Fruit fly (Drosophila melanogaster) whole organism, embryonic: Measurements from ENCODE around the gene PLCXD.

Source experiments
- BEAF-32 ChIP-seq: fragments of 200-800 bp; sonication (Bioruptor generic); optimal IDR thresholded peaks from 3 replicates; lab custom pipeline; 2017; ENCODE audit warnings: missing biosample characterization, missing genetic modification characterization, mild to moderate bottlenecking, moderate library complexity, missing genetic modification reagents
- CG10565 ChIP-seq: fragments of 200-800 bp; sonication (Bioruptor generic); optimal IDR thresholded peaks from 3 replicates; lab custom pipeline; 2016; ENCODE audit warnings: missing biosample characterization, mild to moderate bottlenecking, missing genetic modification characterization
- CG10979 ChIP-seq: fragments of 200-800 bp; sonication (Bioruptor generic); optimal IDR thresholded peaks from 2 replicates; lab custom pipeline; 2018; ENCODE audit warnings: missing biosample characterization, mild to moderate bottlenecking, missing genetic modification characterization, moderate library complexity
- CG11398 ChIP-seq: fragments of 200-800 bp; sonication (Bioruptor generic); optimal IDR thresholded peaks from 2 replicates; lab custom pipeline; 2016; ENCODE audit warnings: missing biosample characterization, missing genetic modification characterization
- CG11695 ChIP-seq: fragments of 200-800 bp; sonication (Bioruptor generic); IDR thresholded peaks from 3 replicates; pipeline ENCODE4 v1.3.6; 2022; ENCODE audit warnings: missing biosample characterization, missing genetic modification characterization
- CG13287 ChIP-seq: fragments of 200-800 bp; sonication (Bioruptor generic); IDR thresholded peaks from 2 replicates; pipeline ENCODE4 v1.3.6; 2022; ENCODE audit warnings: missing biosample characterization, missing genetic modification characterization; ENCODE audit not compliant: partially characterized antibody
- CG15696 ChIP-seq: fragments of 200-800 bp; sonication (Bioruptor generic); optimal IDR thresholded peaks from 2 replicates; lab custom pipeline; 2019; ENCODE audit warnings: missing biosample characterization, mild to moderate bottlenecking, missing genetic modification characterization, moderate library complexity
- CG17186 ChIP-seq: fragments of 200-800 bp; sonication (Bioruptor generic); optimal IDR thresholded peaks from 3 replicates; lab custom pipeline; 2017; ENCODE audit warnings: missing biosample characterization, missing genetic modification reagents, missing genetic modification characterization
- CG18764 ChIP-seq: fragments of 200-800 bp; sonication (Bioruptor generic); optimal IDR thresholded peaks from 3 replicates; lab custom pipeline; 2016; ENCODE audit warnings: missing biosample characterization, missing genetic modification characterization
- CG30020 ChIP-seq: fragments of 200-800 bp; optimal IDR thresholded peaks from 2 replicates; lab custom pipeline; 2019; ENCODE audit warnings: missing biosample characterization, mild to moderate bottlenecking, missing genetic modification characterization, moderate library complexity
- CG3281 ChIP-seq: fragments of 200-800 bp; sonication (Bioruptor generic); optimal IDR thresholded peaks from 3 replicates; lab custom pipeline; 2017; ENCODE audit warnings: missing biosample characterization, mild to moderate bottlenecking, missing genetic modification characterization
- CG34376 ChIP-seq: fragments of 200-800 bp; sonication (Bioruptor generic); optimal IDR thresholded peaks from 2 replicates; lab custom pipeline; 2018; ENCODE audit warnings: missing biosample characterization, mild to moderate bottlenecking, missing genetic modification characterization
- CG3995 ChIP-seq: fragments of 200-800 bp; sonication (Bioruptor generic); optimal IDR thresholded peaks from 3 replicates; lab custom pipeline; 2016; ENCODE audit warnings: missing biosample characterization, missing genetic modification characterization
- CG4282 ChIP-seq: fragments of 200-800 bp; sonication (Bioruptor generic); optimal IDR thresholded peaks from 2 replicates; lab custom pipeline; 2016; ENCODE audit warnings: missing biosample characterization, missing genetic modification characterization
- CG4707 ChIP-seq: fragments of 200-800 bp; sonication (Bioruptor generic); optimal IDR thresholded peaks from 2 replicates; lab custom pipeline; 2018; ENCODE audit warnings: missing biosample characterization, mild to moderate bottlenecking, missing genetic modification characterization, moderate library complexity
- CG5245 ChIP-seq: fragments of 200-800 bp; sonication (Bioruptor generic); optimal IDR thresholded peaks from 3 replicates; lab custom pipeline; 2016; ENCODE audit warnings: missing biosample characterization, missing genetic modification characterization
- CG8388 ChIP-seq: fragments of 200-800 bp; sonication (Bioruptor generic); optimal IDR thresholded peaks from 2 replicates; lab custom pipeline; 2019; ENCODE audit warnings: missing biosample characterization, mild to moderate bottlenecking, missing genetic modification characterization, moderate library complexity
- CG9817 ChIP-seq: fragments of 200-800 bp; sonication (Bioruptor generic); optimal IDR thresholded peaks from 2 replicates; lab custom pipeline; 2018; ENCODE audit warnings: missing biosample characterization, mild to moderate bottlenecking, missing genetic modification characterization, moderate library complexity
- HLHmδ ChIP-seq: fragments of 200-800 bp; sonication (Bioruptor generic); optimal IDR thresholded peaks from 2 replicates; lab custom pipeline; 2018; ENCODE audit warnings: missing biosample characterization, mild to moderate bottlenecking, missing genetic modification characterization, moderate library complexity
- Hmx ChIP-seq: fragments of 200-800 bp; sonication (Bioruptor generic); optimal IDR thresholded peaks from 2 replicates; lab custom pipeline; 2016; ENCODE audit warnings: missing biosample characterization, missing genetic modification characterization
- Hr51 ChIP-seq, 2 experiments: fragments of 200-800 bp; sonication (Bioruptor generic); optimal IDR thresholded peaks; 2 replicates in 1 of 2; 3 replicates in 1 of 2; lab custom pipeline; 2016 to 2018; ENCODE audit warnings: missing biosample characterization in 2 of 2, missing genetic modification characterization in 2 of 2, mild to moderate bottlenecking in 1 of 2, moderate library complexity in 1 of 2
- Hsf ChIP-seq: fragments of 200-800 bp; sonication (Bioruptor generic); optimal IDR thresholded peaks from 3 replicates; lab custom pipeline; 2016; ENCODE audit warnings: missing biosample characterization, missing genetic modification characterization
- Mad ChIP-seq: fragments of 200-800 bp; sonication (Bioruptor generic); optimal IDR thresholded peaks from 2 replicates; lab custom pipeline; 2016; ENCODE audit warnings: missing biosample characterization, missing genetic modification characterization
- NC2β ChIP-seq: fragments of 200-800 bp; sonication (Bioruptor generic); optimal IDR thresholded peaks from 2 replicates; lab custom pipeline; 2016; ENCODE audit warnings: missing biosample characterization, missing genetic modification characterization
- PHDP ChIP-seq: fragments of 200-800 bp; sonication (Bioruptor generic); optimal IDR thresholded peaks from 3 replicates; lab custom pipeline; 2018; ENCODE audit warnings: missing biosample characterization, mild to moderate bottlenecking, missing genetic modification characterization, moderate library complexity
- ap ChIP-seq: fragments of 200-800 bp; sonication (Bioruptor generic); IDR thresholded peaks from 2 replicates; pipeline ENCODE4 v1.3.6; 2022; ENCODE audit warnings: missing biosample characterization, missing genetic modification characterization
- bab2 ChIP-seq: fragments of 200-800 bp; sonication (Bioruptor generic); optimal IDR thresholded peaks from 2 replicates; lab custom pipeline; 2016; ENCODE audit warnings: missing biosample characterization, missing genetic modification characterization
- chinmo ChIP-seq: fragments of 200-800 bp; sonication (Bioruptor generic); IDR thresholded peaks from 4 replicates; pipeline ENCODE4 v1.3.6; 2022; ENCODE audit warnings: missing biosample characterization, missing genetic modification characterization; ENCODE audit not compliant: partially characterized antibody
- crol ChIP-seq: fragments of 200-800 bp; sonication (Bioruptor generic); IDR thresholded peaks from 2 replicates; pipeline ENCODE4 v1.3.6; 2022; ENCODE audit warnings: missing biosample characterization, missing genetic modification characterization
- crp ChIP-seq, 2 experiments: fragments of 200-800 bp; sonication (Bioruptor generic); optimal IDR thresholded peaks; 2 replicates in 1 of 2; 3 replicates in 1 of 2; lab custom pipeline; 2017; ENCODE audit warnings: missing biosample characterization in 2 of 2, missing genetic modification characterization in 2 of 2, mild to moderate bottlenecking in 1 of 2, moderate library complexity in 1 of 2
- ems ChIP-seq: fragments of 200-800 bp; sonication (Bioruptor generic); optimal IDR thresholded peaks from 3 replicates; lab custom pipeline; 2016; ENCODE audit warnings: missing biosample characterization, missing genetic modification characterization
- gem ChIP-seq: fragments of 200-800 bp; sonication (Bioruptor generic); optimal IDR thresholded peaks from 2 replicates; lab custom pipeline; 2019; ENCODE audit warnings: missing biosample characterization, mild to moderate bottlenecking, missing genetic modification characterization, moderate library complexity
- ind ChIP-seq: fragments of 200-800 bp; sonication (Bioruptor generic); optimal IDR thresholded peaks from 3 replicates; lab custom pipeline; 2016; ENCODE audit warnings: missing biosample characterization, missing genetic modification characterization
- klu ChIP-seq: fragments of 200-800 bp; sonication (Bioruptor generic); IDR thresholded peaks from 2 replicates; pipeline ENCODE4 v1.3.6; 2022; ENCODE audit warnings: missing biosample characterization, missing genetic modification characterization
- knrl ChIP-seq: fragments of 200-800 bp; sonication (Bioruptor generic); IDR thresholded peaks from 3 replicates; pipeline ENCODE4 v1.3.6; 2022; ENCODE audit warnings: missing biosample characterization, missing genetic modification characterization; ENCODE audit not compliant: partially characterized antibody
- nerfin-1 ChIP-seq: fragments of 200-800 bp; sonication (Bioruptor generic); optimal IDR thresholded peaks from 3 replicates; lab custom pipeline; 2019; ENCODE audit warnings: missing biosample characterization, mild to moderate bottlenecking, missing genetic modification characterization, moderate library complexity
- pan ChIP-seq, 4 experiments: fragments of >200 bp in 3 of 4; fragments of 200-800 bp in 1 of 4; sonication (Bioruptor generic) in 1 of 4; optimal IDR thresholded peaks in 3 of 4; IDR thresholded peaks in 1 of 4; 2 replicates each; pipeline versions ENCODE4 v1.3.6 to Lab custom; 2017 to 2022; ENCODE audit warnings: missing biosample characterization in 2 of 4, missing genetic modification characterization in 2 of 4, mixed read lengths in 1 of 4
- prd ChIP-seq, 3 experiments: fragments of >200 bp in 2 of 3; fragments of 200-800 bp in 1 of 3; sonication (Bioruptor generic) in 1 of 3; optimal IDR thresholded peaks in 2 of 3; IDR thresholded peaks in 1 of 3; 2 replicates in 2 of 3; 3 replicates in 1 of 3; pipeline versions ENCODE4 v1.3.6 to Lab custom; 2017 to 2022; ENCODE audit warnings: missing biosample characterization in 1 of 3, missing genetic modification characterization in 1 of 3
- sna ChIP-seq: fragments of 200-800 bp; sonication (Bioruptor generic); IDR thresholded peaks from 2 replicates; pipeline ENCODE4 v1.3.6; 2022; ENCODE audit warnings: missing biosample characterization, missing genetic modification characterization; ENCODE audit not compliant: partially characterized antibody
- sr ChIP-seq: fragments of 200-800 bp; sonication (Bioruptor generic); IDR thresholded peaks from 3 replicates; pipeline ENCODE4 v1.3.6; 2022; ENCODE audit warnings: missing biosample characterization, missing genetic modification characterization
- stwl ChIP-seq: fragments of 200-800 bp; sonication (Bioruptor generic); optimal IDR thresholded peaks from 3 replicates; lab custom pipeline; 2018; ENCODE audit warnings: missing biosample characterization, mild to moderate bottlenecking, missing genetic modification characterization, moderate library complexity
- sug ChIP-seq: fragments of 200-800 bp; optimal IDR thresholded peaks from 2 replicates; lab custom pipeline; 2019; ENCODE audit warnings: missing biosample characterization, mild to moderate bottlenecking, missing genetic modification characterization, moderate library complexity
- tgo ChIP-seq: fragments of 200-800 bp; sonication (Bioruptor generic); IDR thresholded peaks from 3 replicates; pipeline ENCODE4 v1.3.6; 2022; ENCODE audit warnings: missing biosample characterization, missing genetic modification characterization
- unc-4 ChIP-seq: fragments of 200-800 bp; sonication (Bioruptor generic); IDR thresholded peaks from 2 replicates; pipeline ENCODE4 v1.3.6; 2022; ENCODE audit warnings: missing biosample characterization, missing genetic modification characterization; ENCODE audit not compliant: partially characterized antibody
- wdn ChIP-seq: fragments of 200-800 bp; sonication (Bioruptor generic); IDR thresholded peaks from 2 replicates; pipeline ENCODE4 v1.3.6; 2022; ENCODE audit warnings: missing biosample characterization, missing genetic modification characterization
- zfh1 ChIP-seq: fragments of 200-800 bp; sonication (Bioruptor generic); IDR thresholded peaks from 3 replicates; pipeline ENCODE4 v1.3.6; 2022; ENCODE audit warnings: missing biosample characterization, missing genetic modification characterization

PLCXD gene

DNA sequence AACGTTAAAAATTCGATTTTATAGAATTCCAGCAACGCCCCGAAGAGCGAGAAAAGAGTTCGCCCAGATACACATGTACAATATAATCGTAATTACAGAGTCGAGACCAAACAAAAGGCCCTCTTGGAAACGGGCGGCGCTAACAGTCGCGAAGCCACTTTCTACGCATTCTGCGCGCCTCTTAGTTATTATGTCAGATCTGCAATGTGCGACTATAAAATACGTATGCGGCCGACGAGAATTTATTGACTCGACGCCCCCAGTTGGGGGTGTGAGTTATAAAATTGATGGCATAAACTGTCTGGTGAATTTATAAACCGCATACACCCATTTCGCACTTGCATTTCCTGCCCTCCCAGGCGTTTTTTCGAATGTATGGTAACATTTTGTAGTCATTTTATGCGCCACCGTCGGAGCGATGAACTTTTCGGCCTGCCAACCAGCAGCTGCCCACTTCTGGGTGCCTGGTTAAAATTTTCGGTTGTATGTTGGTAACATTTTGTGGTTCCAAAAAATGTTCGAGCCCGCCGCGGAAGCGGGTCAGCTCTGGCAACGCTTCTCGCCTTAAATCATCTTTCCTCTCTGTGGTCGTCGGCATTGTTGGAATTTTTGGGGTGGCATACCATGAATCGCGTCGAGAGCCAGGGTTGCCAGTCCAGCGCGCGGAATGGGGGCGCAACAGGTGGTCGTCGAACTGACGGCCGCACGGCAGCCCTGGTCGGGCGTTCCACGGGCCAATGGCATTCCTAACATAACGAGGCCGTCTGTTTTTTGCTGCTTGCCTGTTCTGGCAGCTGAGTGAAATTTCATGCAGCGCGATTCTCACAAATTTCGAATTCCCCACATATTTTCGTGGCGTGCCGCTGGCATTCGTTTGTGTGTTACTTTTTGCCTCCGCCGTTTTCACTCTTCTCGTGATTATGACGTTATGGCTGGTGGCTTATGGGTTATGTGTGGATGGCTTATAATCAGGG lies 37.2 kb upstream of the PLCXD start (continued):
- TF ChIP-seq nerfin-1 = peak; percentile 100
- TF ChIP-seq ind (GFP tag; lab: Kevin White, UChicago) = peak; percentile 84
- TF ChIP-seq CG18764 (GFP tag; lab: Kevin White, UChicago) = no peak
- TF ChIP-seq crp (GFP tag; optimal IDR thresholded peaks at IDR 0.05; lab: Kevin White, UChicago) = peak in 1 of 2 experiments; percentile 52
- peak; percentile 65 for TF ChIP-seq gem
- no peak for TF ChIP-seq unc-4 (GFP tag; lab: Robert Waterston, UW)
- peak; percentile 65 for TF ChIP-seq CG10979 (tag; lab: Kevin White, UChicago)
- peak; percentile 100 for TF ChIP-seq sug
- TF ChIP-seq bab2 (GFP tag; lab: Kevin White, UChicago) = peak; percentile 62
- TF ChIP-seq CG8388 (GFP tag; lab: Kevin White, UChicago) = peak; percentile 29
- TF ChIP-seq CG17186 (GFP tag; lab: Kevin White, UChicago) = peak; percentile 63
- TF ChIP-seq CG30020 = no peak
- TF ChIP-seq CG9817 (tag; lab: Kevin White, UChicago) = peak; percentile 40
- TF ChIP-seq NC2β (GFP tag; lab: Kevin White, UChicago) = peak; percentile 70
- TF ChIP-seq CG13287 = no peak
- TF ChIP-seq CG5245 = peak; percentile 84
- no peak for TF ChIP-seq sr (GFP tag; lab: Robert Waterston, UW)
- peak; percentile 89 for TF ChIP-seq HLHmδ (GFP tag; lab: Kevin White, UChicago)
- peak; percentile 87 for TF ChIP-seq CG3995 (GFP tag; lab: Kevin White, UChicago)
- TF ChIP-seq knrl (GFP tag; lab: Robert Waterston, UW) = no peak
- TF ChIP-seq Hmx = no peak
- TF ChIP-seq ap = no peak
- no peak for TF ChIP-seq crol (GFP tag; lab: Robert Waterston, UW)
- TF ChIP-seq BEAF-32 (GFP tag; lab: Kevin White, UChicago) = peak; percentile 29
- TF ChIP-seq CG34376 (GFP tag; lab: Kevin White, UChicago) = peak; percentile 82
- no peak for TF ChIP-seq prd (optimal IDR thresholded peaks at IDR 0.05; lab: Kevin White, UChicago)
- TF ChIP-seq prd (GFP tag; IDR thresholded peaks at IDR 0.05; lab: Robert Waterston, UW) = no peak
- TF ChIP-seq CG3281 (GFP tag; lab: Kevin White, UChicago) = peak; percentile 62
- TF ChIP-seq Hsf (GFP tag; lab: Kevin White, UChicago) = peak; percentile 58
- TF ChIP-seq sna = no peak
- no peak for TF ChIP-seq zfh1 (GFP tag; lab: Robert Waterston, UW)
- no peak for TF ChIP-seq klu (GFP tag; lab: Robert Waterston, UW)
- TF ChIP-seq tgo (GFP tag; lab: Robert Waterston, UW) = no peak
- no peak for TF ChIP-seq CG4282 (GFP tag; lab: Kevin White, UChicago)
- TF ChIP-seq stwl (tag; lab: Kevin White, UChicago) = peak; percentile 94
- TF ChIP-seq ems (GFP tag; lab: Kevin White, UChicago) = peak; percentile 74
- no peak for TF ChIP-seq chinmo (GFP tag; lab: Robert Waterston, UW)
- no peak for TF ChIP-seq CG11695
- TF ChIP-seq PHDP (tag; lab: Kevin White, UChicago) = peak; percentile 50
- no peak for TF ChIP-seq pan (optimal IDR thresholded peaks at IDR 0.05; lab: Kevin White, UChicago)
- no peak for TF ChIP-seq pan (GFP tag; optimal IDR thresholded peaks at IDR 0.05 in 1 of 2, IDR thresholded peaks at IDR 0.05 in 1 of 2)
- TF ChIP-seq CG10565 = no peak
- TF ChIP-seq Mad (GFP tag; lab: Kevin White, UChicago) = peak; percentile 80
- peak; percentile 60 for TF ChIP-seq CG15696 (tag; lab: Kevin White, UChicago)
- peak; percentile 57 for TF ChIP-seq CG11398
- no peak for TF ChIP-seq CG4707 (GFP tag; lab: Kevin White, UChicago)
- no peak for TF ChIP-seq wdn
- TF ChIP-seq Hr51 (GFP tag; optimal IDR thresholded peaks at IDR 0.05; lab: Kevin White, UChicago) = peak; percentile 72 to 77
